Worm (Caenorhabditis elegans) whole organism, late embryonic: ENCODE measurements around the gene C02C6.14.

Experiments used
- ceh-2 ChIP-seq: sonication (generic microtip); optimal IDR thresholded peaks from 2 replicates; lab custom pipeline; 2016; ENCODE audit warnings: missing genotype, missing genetic modification characterization, missing compliant biosample characterization
- elt-2 ChIP-seq: sonication (generic microtip); optimal IDR thresholded peaks from 2 replicates; lab custom pipeline; 2016; ENCODE audit warnings: missing genetic modification reagents, missing genetic modification characterization, missing compliant biosample characterization
- hlh-13 ChIP-seq: fragments of 200-800 bp; sonication (Bioruptor generic); optimal IDR thresholded peaks from 2 replicates; lab custom pipeline; 2018; ENCODE audit warnings: mild to moderate bottlenecking, missing genetic modification characterization, missing compliant biosample characterization
- hlh-30 ChIP-seq: sonication (generic microtip); optimal IDR thresholded peaks from 2 replicates; lab custom pipeline; 2017; ENCODE audit warnings: antibody characterized with exemption, missing genetic modification characterization, missing compliant biosample characterization; ENCODE audit not compliant: insufficient read depth
- lim-6 ChIP-seq: sonication (generic microtip); optimal IDR thresholded peaks from 2 replicates; lab custom pipeline; 2016; ENCODE audit warnings: missing genetic modification characterization, missing compliant biosample characterization
- mec-3 ChIP-seq: sonication (generic microtip); optimal IDR thresholded peaks from 2 replicates; lab custom pipeline; 2016; ENCODE audit warnings: borderline replicate concordance, missing genetic modification characterization, missing compliant biosample characterization
- nfya-1 ChIP-seq: sonication (generic microtip); optimal IDR thresholded peaks from 2 replicates; lab custom pipeline; 2017; ENCODE audit warnings: missing genetic modification characterization, mild to moderate bottlenecking, missing compliant biosample characterization, antibody characterized with exemption, moderate library complexity
- nhr-232 ChIP-seq: sonication (generic microtip); optimal IDR thresholded peaks from 2 replicates; lab custom pipeline; 2016; ENCODE audit warnings: missing genetic modification characterization, missing compliant biosample characterization
- pax-1 ChIP-seq: fragments of 150-350 bp; optimal IDR thresholded peaks from 2 replicates; lab custom pipeline; 2014; ENCODE audit warnings: missing biosample characterization, missing genetic modification characterization
- pha-2 ChIP-seq: sonication (generic microtip); optimal IDR thresholded peaks from 2 replicates; lab custom pipeline; 2017; ENCODE audit warnings: mild to moderate bottlenecking, missing genetic modification characterization, missing compliant biosample characterization
- pha-4 ChIP-seq: fragments of 150-350 bp; optimal IDR thresholded peaks from 2 replicates; lab custom pipeline; 2018; ENCODE audit warnings: missing biosample characterization, missing genetic modification reagents, missing genetic modification characterization
- ref-2 ChIP-seq: sonication (generic microtip); optimal IDR thresholded peaks from 2 replicates; lab custom pipeline; 2016; ENCODE audit warnings: missing genetic modification characterization, missing compliant biosample characterization
- rnt-1 ChIP-seq: sonication (generic microtip); optimal IDR thresholded peaks from 2 replicates; lab custom pipeline; 2016; ENCODE audit warnings: missing genetic modification characterization, missing compliant biosample characterization
- syd-9 ChIP-seq: sonication (generic microtip); optimal IDR thresholded peaks from 2 replicates; lab custom pipeline; 2016; ENCODE audit warnings: mild to moderate bottlenecking, missing genetic modification characterization, moderate library complexity, missing compliant biosample characterization
- unc-3 ChIP-seq, 2 experiments: fragments of 200-800 bp in 1 of 2; sonication (Bioruptor generic) in 1 of 2; sonication (generic microtip) in 1 of 2; conservative IDR thresholded peaks in 1 of 2; optimal IDR thresholded peaks in 1 of 2; 2 replicates each; pipeline versions ENCODE4 v1.3.6 to Lab custom; 2016 to 2022; ENCODE audit warnings: missing compliant biosample characterization in 2 of 2, missing genetic modification characterization in 2 of 2, missing genetic modification reagents in 1 of 2

The C02C6.14 gene

ce11 chrX:15585144-15585543 is 47.7 kb downstream of the C02C6.14 start:
- TF ChIP-seq lim-6 (no peak), ref-2 (tag; lab: Kevin White, UChicago) (no peak), pha-2 (tag; lab: Kevin White, UChicago) (no peak), pha-4 (tag; lab: Kevin White, UChicago) (no peak), elt-2 (tag; lab: Kevin White, UChicago) (no peak), hlh-13 (no peak), ceh-2 (tag; lab: Kevin White, UChicago) (no peak), unc-3 (GFP tag; conservative IDR thresholded peaks at IDR 0.05; lab: Robert Waterston, UW) (no peak), unc-3 (tag; optimal IDR thresholded peaks at IDR 0.05; lab: Kevin White, UChicago) (no peak), syd-9 (tag; lab: Kevin White, UChicago) (no peak), mec-3 (tag; lab: Kevin White, UChicago) (no peak), hlh-30 (tag; lab: Kevin White, UChicago) (no peak), nfya-1 (no peak), pax-1 (no peak), rnt-1 (tag; lab: Kevin White, UChicago) (no peak)

- TF ChIP-seq nhr-232 (tag; lab: Kevin White, UChicago) (no peak), ceh-2 (tag; lab: Kevin White, UChicago) (no peak)
Measured at ce11 chrX:15586192-15586591, 48.7 kb downstream of the C02C6.14 start.
